Fruit fly (Drosophila melanogaster) whole organism, embryonic: ENCODE data around the gene Gclc.

Experiments
- ATbp ChIP-seq: fragments of 200-800 bp; sonication (Bioruptor generic); optimal IDR thresholded peaks from 2 replicates; lab custom pipeline; 2017; ENCODE audit warnings: missing biosample characterization, mild to moderate bottlenecking, missing genetic modification characterization, missing genetic modification reagents
- Atf6 ChIP-seq: fragments of 200-800 bp; sonication (Bioruptor generic); IDR thresholded peaks from 2 replicates; pipeline ENCODE4 v1.3.6; 2022; ENCODE audit warnings: missing biosample characterization, missing genetic modification characterization
- CG1024 ChIP-seq: fragments of 200-800 bp; sonication (Bioruptor generic); IDR thresholded peaks from 2 replicates; pipeline ENCODE4 v1.3.6; 2022; ENCODE audit warnings: missing biosample characterization, missing genetic modification characterization
- CG10267 ChIP-seq: fragments of 200-800 bp; sonication (Bioruptor generic); optimal IDR thresholded peaks from 2 replicates; lab custom pipeline; 2018; ENCODE audit warnings: missing biosample characterization, mild to moderate bottlenecking, missing genetic modification characterization, moderate library complexity
- CG12236 ChIP-seq: fragments of 200-800 bp; sonication (Bioruptor generic); optimal IDR thresholded peaks from 2 replicates; lab custom pipeline; 2016; ENCODE audit warnings: missing biosample characterization, missing genetic modification characterization
- CG12391 ChIP-seq: fragments of 200-800 bp; sonication (Bioruptor generic); optimal IDR thresholded peaks from 3 replicates; lab custom pipeline; 2018; ENCODE audit warnings: missing biosample characterization, mild to moderate bottlenecking, missing genetic modification characterization, moderate library complexity
- CG12744 ChIP-seq: fragments of 200-800 bp; sonication (Bioruptor generic); optimal IDR thresholded peaks from 2 replicates; lab custom pipeline; 2016; ENCODE audit warnings: missing biosample characterization, missing genetic modification characterization
- CG14050 ChIP-seq: fragments of 200-800 bp; sonication (Bioruptor generic); IDR thresholded peaks from 3 replicates; pipeline ENCODE4 v1.3.6; 2022; ENCODE audit warnings: missing biosample characterization, missing genetic modification characterization
- CG15269 ChIP-seq: fragments of 200-800 bp; sonication (Bioruptor generic); optimal IDR thresholded peaks from 2 replicates; lab custom pipeline; 2018; ENCODE audit warnings: missing biosample characterization, mild to moderate bottlenecking, missing genetic modification characterization, moderate library complexity
- CG1529 ChIP-seq: fragments of 200-800 bp; sonication (Bioruptor generic); optimal IDR thresholded peaks from 3 replicates; lab custom pipeline; 2018; ENCODE audit warnings: missing biosample characterization, missing genetic modification characterization
- CG16863 ChIP-seq: fragments of 200-800 bp; sonication (Bioruptor generic); optimal IDR thresholded peaks from 3 replicates; lab custom pipeline; 2016; ENCODE audit warnings: missing biosample characterization, missing genetic modification characterization
- CG17568 ChIP-seq: fragments of 200-800 bp; sonication (Bioruptor generic); optimal IDR thresholded peaks from 2 replicates; lab custom pipeline; 2018; ENCODE audit warnings: missing biosample characterization, mild to moderate bottlenecking, missing genetic modification characterization, moderate library complexity
- CG18619 ChIP-seq: fragments of 200-800 bp; sonication (Bioruptor generic); optimal IDR thresholded peaks from 3 replicates; lab custom pipeline; 2017; ENCODE audit warnings: missing biosample characterization, mild to moderate bottlenecking, missing genetic modification characterization
- CG2678 ChIP-seq: fragments of 200-800 bp; sonication (Bioruptor generic); optimal IDR thresholded peaks from 3 replicates; lab custom pipeline; 2019; ENCODE audit warnings: missing biosample characterization, mild to moderate bottlenecking, missing genetic modification characterization, moderate library complexity
- CG2712 ChIP-seq: fragments of 200-800 bp; optimal IDR thresholded peaks from 3 replicates; lab custom pipeline; 2019; ENCODE audit warnings: missing biosample characterization, mild to moderate bottlenecking, missing genetic modification characterization, moderate library complexity
- CG3065 ChIP-seq: fragments of 200-800 bp; sonication (Bioruptor generic); optimal IDR thresholded peaks from 2 replicates; lab custom pipeline; 2016; ENCODE audit warnings: missing biosample characterization, missing genetic modification characterization
- CG43689 ChIP-seq: fragments of 200-800 bp; sonication (Bioruptor generic); IDR thresholded peaks from 2 replicates; pipeline ENCODE4 v1.3.6; 2022; ENCODE audit warnings: missing biosample characterization, missing genetic modification characterization
- CG4707 ChIP-seq: fragments of 200-800 bp; sonication (Bioruptor generic); optimal IDR thresholded peaks from 2 replicates; lab custom pipeline; 2018; ENCODE audit warnings: missing biosample characterization, mild to moderate bottlenecking, missing genetic modification characterization, moderate library complexity
- CG6683 ChIP-seq: fragments of 200-800 bp; sonication (Bioruptor generic); optimal IDR thresholded peaks from 2 replicates; lab custom pipeline; 2017; ENCODE audit warnings: missing biosample characterization, mild to moderate bottlenecking, missing genetic modification characterization, missing genetic modification reagents
- Camta ChIP-seq: fragments of 200-800 bp; sonication (Bioruptor generic); optimal IDR thresholded peaks from 2 replicates; lab custom pipeline; 2016; ENCODE audit warnings: missing biosample characterization, missing genetic modification characterization
- Chrac-16 ChIP-seq: fragments of 200-800 bp; sonication (Bioruptor generic); optimal IDR thresholded peaks from 3 replicates; lab custom pipeline; 2016; ENCODE audit warnings: missing biosample characterization, missing genetic modification characterization
- Dad ChIP-seq: fragments of 200-800 bp; sonication (Bioruptor generic); optimal IDR thresholded peaks from 3 replicates; lab custom pipeline; 2016; ENCODE audit warnings: missing biosample characterization, missing genetic modification characterization
- Dbx ChIP-seq: fragments of 200-800 bp; sonication (Bioruptor generic); IDR thresholded peaks from 3 replicates; pipeline ENCODE4 v1.3.6; 2022; ENCODE audit warnings: missing biosample characterization, missing genetic modification characterization
- Dip3 ChIP-seq: fragments of 200-800 bp; sonication (Bioruptor generic); optimal IDR thresholded peaks from 3 replicates; lab custom pipeline; 2016; ENCODE audit warnings: missing biosample characterization, missing genetic modification characterization
- Gsc ChIP-seq: fragments of 200-800 bp; sonication (Bioruptor generic); IDR thresholded peaks from 2 replicates; pipeline ENCODE4 v1.3.6; 2022; ENCODE audit warnings: missing biosample characterization, missing genetic modification characterization
- H2.0 ChIP-seq: fragments of 200-800 bp; sonication (Bioruptor generic); IDR thresholded peaks from 2 replicates; pipeline ENCODE4 v1.3.6; 2022; ENCODE audit warnings: missing biosample characterization, missing genetic modification characterization
- Hr51 ChIP-seq, 2 experiments: fragments of 200-800 bp; sonication (Bioruptor generic); optimal IDR thresholded peaks; 2 replicates in 1 of 2; 3 replicates in 1 of 2; lab custom pipeline; 2016 to 2018; ENCODE audit warnings: missing biosample characterization in 2 of 2, missing genetic modification characterization in 2 of 2, mild to moderate bottlenecking in 1 of 2, moderate library complexity in 1 of 2
- MESR4 ChIP-seq: fragments of 200-800 bp; sonication (Bioruptor generic); optimal IDR thresholded peaks from 2 replicates; lab custom pipeline; 2018; ENCODE audit warnings: missing biosample characterization, mild to moderate bottlenecking, missing genetic modification characterization, moderate library complexity
- Med ChIP-seq: fragments of 200-800 bp; sonication (Bioruptor generic); peaks from one replicate; lab custom pipeline; 2016; ENCODE audit warnings: missing biosample characterization, missing genetic modification characterization, mild to moderate bottlenecking, inconsistent platforms, moderate library complexity
- Myb ChIP-seq: fragments of 200-800 bp; sonication (Bioruptor generic); optimal IDR thresholded peaks from 2 replicates; lab custom pipeline; 2016; ENCODE audit warnings: missing biosample characterization, missing genetic modification characterization
- Nf-YA ChIP-seq: fragments of 200-800 bp; sonication (Bioruptor generic); IDR thresholded peaks from 2 replicates; pipeline ENCODE4 v1.3.6; 2022; ENCODE audit warnings: missing biosample characterization, missing genetic modification characterization
- NfI ChIP-seq: fragments of 200-800 bp; sonication (Bioruptor generic); optimal IDR thresholded peaks from 3 replicates; lab custom pipeline; 2018; ENCODE audit warnings: missing biosample characterization, mild to moderate bottlenecking, missing genetic modification characterization, moderate library complexity
- Poxn ChIP-seq: fragments of 200-800 bp; sonication (Bioruptor generic); IDR thresholded peaks from 2 replicates; pipeline ENCODE4 v1.3.6; 2022; ENCODE audit warnings: missing biosample characterization, missing genetic modification characterization
- chif ChIP-seq, 2 experiments: fragments of 200-800 bp; sonication (Bioruptor generic); optimal IDR thresholded peaks; 3 replicates each; lab custom pipeline; 2016; ENCODE audit warnings: missing biosample characterization in 2 of 2, missing genetic modification characterization in 2 of 2
- chinmo ChIP-seq: fragments of 200-800 bp; sonication (Bioruptor generic); IDR thresholded peaks from 4 replicates; pipeline ENCODE4 v1.3.6; 2022; ENCODE audit warnings: missing biosample characterization, missing genetic modification characterization; ENCODE audit not compliant: partially characterized antibody
- chm ChIP-seq: fragments of 200-800 bp; sonication (Bioruptor generic); IDR thresholded peaks from 2 replicates; pipeline ENCODE4 v1.3.6; 2022; ENCODE audit warnings: missing biosample characterization, missing genetic modification characterization
- ci ChIP-seq: fragments of 200-800 bp; sonication (Bioruptor generic); IDR thresholded peaks from 3 replicates; pipeline ENCODE4 v1.3.6; 2022; ENCODE audit warnings: missing biosample characterization, missing genetic modification characterization
- esg ChIP-seq: fragments of 200-800 bp; sonication (Bioruptor generic); conservative IDR thresholded peaks from 2 replicates; pipeline ENCODE4 v1.3.6; 2022; ENCODE audit warnings: missing biosample characterization, missing genetic modification characterization
- ewg ChIP-seq: fragments of 200-800 bp; sonication (Bioruptor generic); optimal IDR thresholded peaks from 3 replicates; lab custom pipeline; 2017; ENCODE audit warnings: mild to moderate bottlenecking, missing biosample characterization, missing genetic modification reagents, missing genetic modification characterization
- ftz-f1 ChIP-seq: fragments of 200-800 bp; sonication (Bioruptor generic); optimal IDR thresholded peaks from 2 replicates; lab custom pipeline; 2016; ENCODE audit warnings: missing biosample characterization, missing genetic modification characterization
- gsb ChIP-seq: fragments of 200-800 bp; sonication (Bioruptor generic); IDR thresholded peaks from 2 replicates; pipeline ENCODE4 v1.3.6; 2022; ENCODE audit warnings: missing biosample characterization, missing genetic modification characterization
- ham ChIP-seq: fragments of 200-800 bp; sonication (Bioruptor generic); IDR thresholded peaks from 2 replicates; pipeline ENCODE4 v1.3.6; 2022; ENCODE audit warnings: missing biosample characterization, missing genetic modification characterization
- kah ChIP-seq: fragments of 200-800 bp; sonication (Bioruptor generic); optimal IDR thresholded peaks from 2 replicates; lab custom pipeline; 2018; ENCODE audit warnings: missing biosample characterization, mild to moderate bottlenecking, missing genetic modification characterization
- lov ChIP-seq, 2 experiments: fragments of 200-800 bp in 1 of 2; fragments of >200 bp in 1 of 2; sonication (Bioruptor generic) in 1 of 2; IDR thresholded peaks in 1 of 2; optimal IDR thresholded peaks in 1 of 2; 2 replicates in 1 of 2; 3 replicates in 1 of 2; pipeline versions ENCODE4 v1.3.6 to Lab custom; 2017 to 2022; ENCODE audit warnings: missing biosample characterization in 1 of 2, missing genetic modification characterization in 1 of 2
- oc ChIP-seq: fragments of 200-800 bp; sonication (Bioruptor generic); optimal IDR thresholded peaks from 2 replicates; lab custom pipeline; 2018; ENCODE audit warnings: missing biosample characterization, mild to moderate bottlenecking, missing genetic modification characterization, moderate library complexity
- otp ChIP-seq: fragments of 200-800 bp; sonication (Bioruptor generic); IDR thresholded peaks from 3 replicates; pipeline ENCODE4, ENCODE4 v1.3.6; 2022; ENCODE audit warnings: missing biosample characterization, missing genetic modification characterization
- sd ChIP-seq: fragments of 200-800 bp; sonication (Bioruptor generic); optimal IDR thresholded peaks from 3 replicates; lab custom pipeline; 2018; ENCODE audit warnings: missing biosample characterization, mild to moderate bottlenecking, missing genetic modification characterization, moderate library complexity
- seq ChIP-seq: fragments of 200-800 bp; sonication (Bioruptor generic); IDR thresholded peaks from 2 replicates; pipeline ENCODE4 v1.3.6; 2022; ENCODE audit warnings: missing biosample characterization, missing genetic modification characterization
- ttk ChIP-seq: fragments of 200-800 bp; sonication (Bioruptor generic); IDR thresholded peaks from 2 replicates; pipeline ENCODE4 v2.1.2; 2022; ENCODE audit warnings: missing biosample characterization, missing genetic modification characterization
- unpg ChIP-seq: fragments of 200-800 bp; sonication (Bioruptor generic); optimal IDR thresholded peaks from 3 replicates; lab custom pipeline; 2018; ENCODE audit warnings: missing biosample characterization, mild to moderate bottlenecking, missing genetic modification characterization, moderate library complexity
- vfl ChIP-seq: fragments of 200-800 bp; sonication (Bioruptor generic); optimal IDR thresholded peaks from 2 replicates; lab custom pipeline; 2016; ENCODE audit warnings: missing biosample characterization, missing genetic modification characterization
- wek ChIP-seq: fragments of 200-800 bp; sonication (Bioruptor generic); optimal IDR thresholded peaks from 3 replicates; lab custom pipeline; 2018; ENCODE audit warnings: missing biosample characterization, mild to moderate bottlenecking, missing genetic modification characterization, moderate library complexity

The Gclc gene

dm6 chrX:8128133-8128532, 12.2 kb upstream of the Gclc start:
- TF ChIP-seq H2.0 (no peak), kah (GFP tag; lab: Kevin White, UChicago) (no peak), Dip3 (GFP tag; lab: Kevin White, UChicago) (no peak), CG2678 (tag; lab: Kevin White, UChicago) (peak; percentile 16), oc (tag; lab: Kevin White, UChicago) (no peak), wek (GFP tag; lab: Kevin White, UChicago) (peak; percentile 38), otp (GFP tag; lab: Robert Waterston, UW) (no peak), esg (GFP tag; lab: Robert Waterston, UW) (no peak), CG18619 (no peak), ham (GFP tag; lab: Robert Waterston, UW) (no peak), Gsc (GFP tag; lab: Robert Waterston, UW) (no peak), CG14050 (GFP tag; lab: Robert Waterston, UW) (no peak), CG2712 (tag; lab: Kevin White, UChicago) (no peak), Camta (GFP tag; lab: Kevin White, UChicago) (no peak), ftz-f1 (GFP tag; lab: Kevin White, UChicago) (no peak), CG43689 (no peak), NfI (GFP tag; lab: Kevin White, UChicago) (no peak), CG1024 (GFP tag; lab: Robert Waterston, UW) (no peak), Chrac-16 (GFP tag; lab: Kevin White, UChicago) (no peak), chinmo (no peak), ATbp (GFP tag; lab: Kevin White, UChicago) (peak; percentile 39), Med (GFP tag; lab: Kevin White, UChicago) (peak; percentile 15), CG3065 (GFP tag; lab: Kevin White, UChicago) (no peak), Nf-YA (GFP tag; lab: Robert Waterston, UW) (no peak), gsb (no peak), Myb (GFP tag; lab: Kevin White, UChicago) (no peak), MESR4 (GFP tag; lab: Kevin White, UChicago) (no peak), ci (GFP tag; lab: Robert Waterston, UW) (peak; percentile 42; the same call in 1 of the 3 replicates), chm (GFP tag; lab: Robert Waterston, UW) (no peak), Dbx (GFP tag; lab: Robert Waterston, UW) (no peak), Hr51 (GFP tag; optimal IDR thresholded peaks at IDR 0.05; lab: Kevin White, UChicago) (no peak), CG17568 (GFP tag; lab: Kevin White, UChicago) (no peak), CG1529 (GFP tag; lab: Kevin White, UChicago) (no peak), lov (optimal IDR thresholded peaks at IDR 0.05; lab: Kevin White, UChicago) (no peak), lov (GFP tag; IDR thresholded peaks at IDR 0.05; lab: Robert Waterston, UW) (no peak), CG16863 (GFP tag; lab: Kevin White, UChicago) (no peak), CG12391 (no peak), CG4707 (GFP tag; lab: Kevin White, UChicago) (no peak), CG15269 (tag; lab: Kevin White, UChicago) (no peak), unpg (GFP tag; lab: Kevin White, UChicago) (no peak), chif (GFP tag; optimal IDR thresholded peaks at IDR 0.05; lab: Kevin White, UChicago) (no peak), Poxn (GFP tag; lab: Robert Waterston, UW) (no peak), ewg (GFP tag; lab: Kevin White, UChicago) (no peak), CG12236 (GFP tag; lab: Kevin White, UChicago) (no peak), vfl (GFP tag; lab: Kevin White, UChicago) (no peak), ttk (GFP tag; lab: Robert Waterston, UW) (no peak), CG6683 (GFP tag; lab: Kevin White, UChicago) (no peak), Atf6 (GFP tag; lab: Robert Waterston, UW) (no peak), Dad (GFP tag; lab: Kevin White, UChicago) (no peak), CG10267 (tag; lab: Kevin White, UChicago) (no peak), seq (GFP tag; lab: Robert Waterston, UW) (no peak), CG12744 (no peak), sd (tag; lab: Kevin White, UChicago) (no peak)
